Fruit fly (Drosophila melanogaster): ENCODE measurements around the gene CG42759.

The CG42759 gene

DNA sequence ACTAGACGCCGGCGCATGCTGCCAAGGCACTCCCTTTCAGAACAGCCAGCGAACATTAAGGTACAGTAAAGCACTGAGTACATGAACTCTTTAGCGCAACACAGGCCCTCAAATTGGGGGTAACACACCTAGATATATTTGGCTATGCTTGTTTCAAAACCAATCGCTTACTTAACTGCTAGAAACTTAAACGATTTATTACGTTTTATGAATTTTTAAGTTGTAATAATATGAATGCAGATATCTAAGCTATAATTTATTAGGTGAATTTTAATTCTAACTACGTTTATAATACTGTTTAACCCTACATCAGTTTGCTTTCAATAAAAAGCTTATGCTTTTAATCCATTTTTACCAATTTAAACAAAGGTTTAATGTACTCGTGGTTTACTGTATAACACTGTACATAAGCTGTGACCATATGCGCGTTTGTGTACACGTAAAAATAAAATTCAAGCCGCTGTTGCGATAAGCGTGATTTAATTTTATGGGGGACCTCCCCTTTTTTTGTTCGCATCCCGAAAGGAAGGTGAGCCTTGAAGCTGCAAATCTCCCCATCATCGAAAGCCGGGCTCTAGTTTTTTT, 34.1 kb downstream of the CG42759 start:
- no peak for TF ChIP-seq EcR (GFP tag; optimal IDR thresholded peaks at IDR 0.05)

DNA sequence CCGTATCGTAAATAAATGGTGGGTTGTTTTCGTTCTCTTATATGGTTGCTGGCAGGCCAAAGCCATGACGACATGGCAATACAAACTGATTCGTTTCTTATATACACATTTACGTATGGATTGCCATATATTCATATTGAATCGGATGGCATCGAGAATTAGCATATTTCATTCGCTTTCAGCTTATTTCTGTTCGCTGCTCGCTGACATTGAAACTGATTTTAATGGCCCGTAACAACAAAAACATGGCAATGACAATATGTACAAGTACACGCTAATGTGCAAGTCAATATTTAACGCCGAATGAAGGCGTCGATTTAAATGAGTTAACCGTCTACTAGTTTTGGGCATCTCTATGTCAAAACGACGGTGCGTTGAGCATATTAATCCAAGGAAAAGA, 43.1 kb downstream of the CG42759 start:
- no peak for TF ChIP-seq psq (optimal IDR thresholded peaks at IDR 0.05)
- TF ChIP-seq EcR (GFP tag; optimal IDR thresholded peaks at IDR 0.05), result no peak
- TF ChIP-seq Dll (optimal IDR thresholded peaks at IDR 0.05), result no peak
- TF ChIP-seq CG8478 (optimal IDR thresholded peaks at IDR 0.05), result no peak

dm6 chr3R:10189520-10189919, 46.6 kb downstream of the CG42759 start, which contains the start of gene CG12814:
CG12814 (minus strand) TSS chr3R:10189603.
- no peak for TF ChIP-seq Dll (optimal IDR thresholded peaks at IDR 0.05)
- no peak for TF ChIP-seq CG8478 (optimal IDR thresholded peaks at IDR 0.05)
- no peak for TF ChIP-seq usp (GFP tag; optimal IDR thresholded peaks at IDR 0.05)
- TF ChIP-seq EcR (GFP tag; optimal IDR thresholded peaks at IDR 0.05), result no peak
- no peak for TF ChIP-seq pan (optimal IDR thresholded peaks at IDR 0.05)
- TF ChIP-seq psq (optimal IDR thresholded peaks at IDR 0.05), result no peak

- TF ChIP-seq Dll (optimal IDR thresholded peaks at IDR 0.05), result no peak
- TF ChIP-seq EcR (GFP tag; optimal IDR thresholded peaks at IDR 0.05), result no peak
- no peak for TF ChIP-seq CG8478 (optimal IDR thresholded peaks at IDR 0.05)
- no peak for TF ChIP-seq usp (GFP tag; optimal IDR thresholded peaks at IDR 0.05)
- TF ChIP-seq pan (optimal IDR thresholded peaks at IDR 0.05), result no peak
- TF ChIP-seq psq (optimal IDR thresholded peaks at IDR 0.05), result no peak
Observed at dm6 chr3R:10190084-10190782, 47.4 kb downstream of the CG42759 start, which contains the start of gene Syn. Syn (plus strand) TSS chr3R:10190689.

Data from whole organism.